Fruit fly (Drosophila melanogaster) whole organism, embryonic: ENCODE measurements around the gene gry.

Source experiments
- Ada2b ChIP-seq: fragments of 200-800 bp; sonication (Bioruptor generic); IDR thresholded peaks from 2 replicates; pipeline ENCODE4 v1.3.6; 2022; ENCODE audit warnings: missing biosample characterization, missing genetic modification characterization
- Atf3 ChIP-seq: fragments of 200-800 bp; sonication (Bioruptor generic); optimal IDR thresholded peaks from 3 replicates; lab custom pipeline; 2016; ENCODE audit warnings: missing biosample characterization, missing genetic modification characterization
- Blimp-1 ChIP-seq: fragments of 200-800 bp; sonication (Bioruptor generic); optimal IDR thresholded peaks from 3 replicates; lab custom pipeline; 2018; ENCODE audit warnings: missing biosample characterization, missing genetic modification characterization, mild to moderate bottlenecking, moderate library complexity, missing genetic modification reagents
- CG10462 ChIP-seq: fragments of 200-800 bp; sonication (Bioruptor generic); optimal IDR thresholded peaks from 2 replicates; lab custom pipeline; 2016; ENCODE audit warnings: missing biosample characterization, missing genetic modification characterization
- CG10543 ChIP-seq: fragments of 200-800 bp; sonication (Bioruptor generic); optimal IDR thresholded peaks from 3 replicates; lab custom pipeline; 2017; ENCODE audit warnings: missing biosample characterization, mild to moderate bottlenecking, missing genetic modification characterization, moderate library complexity
- CG11504 ChIP-seq: fragments of 200-800 bp; sonication (Bioruptor generic); optimal IDR thresholded peaks from 3 replicates; lab custom pipeline; 2019; ENCODE audit warnings: missing biosample characterization, mild to moderate bottlenecking, missing genetic modification characterization, moderate library complexity
- CG11723 ChIP-seq: fragments of 200-800 bp; sonication (Bioruptor generic); optimal IDR thresholded peaks from 2 replicates; lab custom pipeline; 2017; ENCODE audit warnings: missing biosample characterization, mild to moderate bottlenecking, missing genetic modification characterization
- CG12299 ChIP-seq: fragments of 200-800 bp; sonication (Bioruptor generic); optimal IDR thresholded peaks from 2 replicates; lab custom pipeline; 2018; ENCODE audit warnings: missing biosample characterization, mild to moderate bottlenecking, missing genetic modification characterization
- CG12942 ChIP-seq: fragments of 200-800 bp; sonication (Bioruptor generic); optimal IDR thresholded peaks from 3 replicates; lab custom pipeline; 2016; ENCODE audit warnings: missing biosample characterization, missing genetic modification characterization
- CG13775 ChIP-seq: fragments of 200-800 bp; sonication (Bioruptor generic); optimal IDR thresholded peaks from 3 replicates; lab custom pipeline; 2017; ENCODE audit warnings: missing biosample characterization, mild to moderate bottlenecking, missing genetic modification characterization
- CG14050 ChIP-seq: fragments of 200-800 bp; sonication (Bioruptor generic); IDR thresholded peaks from 3 replicates; pipeline ENCODE4 v1.3.6; 2022; ENCODE audit warnings: missing biosample characterization, missing genetic modification characterization
- CG14965 ChIP-seq: fragments of 200-800 bp; sonication (Bioruptor generic); optimal IDR thresholded peaks from 2 replicates; lab custom pipeline; 2016; ENCODE audit warnings: missing biosample characterization, missing genetic modification characterization, borderline replicate concordance
- CG15479 ChIP-seq: fragments of 200-800 bp; sonication (Bioruptor generic); optimal IDR thresholded peaks from 3 replicates; lab custom pipeline; 2019; ENCODE audit warnings: missing biosample characterization, mild to moderate bottlenecking, missing genetic modification characterization, moderate library complexity
- CG1603 ChIP-seq: fragments of 200-800 bp; sonication (Bioruptor generic); optimal IDR thresholded peaks from 2 replicates; lab custom pipeline; 2019; ENCODE audit warnings: missing biosample characterization, mild to moderate bottlenecking, missing genetic modification characterization, moderate library complexity
- CG16813 ChIP-seq: fragments of 200-800 bp; sonication (Bioruptor generic); IDR thresholded peaks from 3 replicates; pipeline ENCODE4 v1.3.6; 2022; ENCODE audit warnings: missing biosample characterization, missing genetic modification characterization; ENCODE audit not compliant: partially characterized antibody
- CG17612 ChIP-seq: fragments of 200-800 bp; sonication (Bioruptor generic); IDR thresholded peaks from 2 replicates; pipeline ENCODE4 v1.3.6; 2022; ENCODE audit warnings: missing biosample characterization, missing genetic modification characterization
- CG18262 ChIP-seq: fragments of 200-800 bp; optimal IDR thresholded peaks from 3 replicates; lab custom pipeline; 2019; ENCODE audit warnings: missing biosample characterization, mild to moderate bottlenecking, missing genetic modification characterization, moderate library complexity
- CG2712 ChIP-seq: fragments of 200-800 bp; optimal IDR thresholded peaks from 3 replicates; lab custom pipeline; 2019; ENCODE audit warnings: missing biosample characterization, mild to moderate bottlenecking, missing genetic modification characterization, moderate library complexity
- CG31441 ChIP-seq: fragments of 200-800 bp; sonication (Bioruptor generic); IDR thresholded peaks from 2 replicates; pipeline ENCODE4 v1.3.6; 2022; ENCODE audit warnings: missing biosample characterization, missing genetic modification characterization
- CG4707 ChIP-seq: fragments of 200-800 bp; sonication (Bioruptor generic); optimal IDR thresholded peaks from 2 replicates; lab custom pipeline; 2018; ENCODE audit warnings: missing biosample characterization, mild to moderate bottlenecking, missing genetic modification characterization, moderate library complexity
- CG6854 ChIP-seq: fragments of 200-800 bp; sonication (Bioruptor generic); optimal IDR thresholded peaks from 3 replicates; lab custom pipeline; 2017; ENCODE audit warnings: missing biosample characterization, mild to moderate bottlenecking, missing genetic modification characterization
- CG7786 ChIP-seq: fragments of 200-800 bp; sonication (Bioruptor generic); optimal IDR thresholded peaks from 2 replicates; lab custom pipeline; 2016; ENCODE audit warnings: missing biosample characterization, missing genetic modification characterization
- CG8290 ChIP-seq, 3 experiments: fragments of 200-800 bp; sonication (Bioruptor generic); optimal IDR thresholded peaks; 2 replicates each; lab custom pipeline; 2016 to 2019; ENCODE audit warnings: missing biosample characterization in 3 of 3, missing genetic modification characterization in 3 of 3, mild to moderate bottlenecking in 2 of 3, moderate library complexity in 1 of 3
- D19A ChIP-seq: fragments of 200-800 bp; optimal IDR thresholded peaks from 3 replicates; lab custom pipeline; 2019; ENCODE audit warnings: missing biosample characterization, mild to moderate bottlenecking, missing genetic modification characterization, moderate library complexity
- Doc3 ChIP-seq: fragments of 200-800 bp; sonication (Bioruptor generic); IDR thresholded peaks from 3 replicates; pipeline ENCODE4 v1.3.6; 2022; ENCODE audit warnings: missing biosample characterization, missing genetic modification characterization; ENCODE audit not compliant: partially characterized antibody
- Hr51 ChIP-seq, 2 experiments: fragments of 200-800 bp; sonication (Bioruptor generic); optimal IDR thresholded peaks; 2 replicates in 1 of 2; 3 replicates in 1 of 2; lab custom pipeline; 2016 to 2018; ENCODE audit warnings: missing biosample characterization in 2 of 2, missing genetic modification characterization in 2 of 2, mild to moderate bottlenecking in 1 of 2, moderate library complexity in 1 of 2
- Oli ChIP-seq: fragments of 200-800 bp; sonication (Bioruptor generic); optimal IDR thresholded peaks from 2 replicates; lab custom pipeline; 2018; ENCODE audit warnings: missing biosample characterization, mild to moderate bottlenecking, missing genetic modification characterization, moderate library complexity
- aop ChIP-seq: fragments of 200-800 bp; sonication (Bioruptor generic); IDR thresholded peaks from 2 replicates; pipeline ENCODE4 v1.3.6; 2022; ENCODE audit warnings: missing biosample characterization, missing genetic modification characterization
- ash1 ChIP-seq: fragments of 200-800 bp; sonication (Bioruptor generic); optimal IDR thresholded peaks from 2 replicates; lab custom pipeline; 2018; ENCODE audit warnings: missing biosample characterization, mild to moderate bottlenecking, missing genetic modification characterization
- chn ChIP-seq: fragments of 200-800 bp; sonication (Bioruptor generic); optimal IDR thresholded peaks from 2 replicates; lab custom pipeline; 2016; ENCODE audit warnings: missing biosample characterization, missing genetic modification characterization
- crp ChIP-seq, 2 experiments: fragments of 200-800 bp; sonication (Bioruptor generic); optimal IDR thresholded peaks; 2 replicates in 1 of 2; 3 replicates in 1 of 2; lab custom pipeline; 2017; ENCODE audit warnings: missing biosample characterization in 2 of 2, missing genetic modification characterization in 2 of 2, mild to moderate bottlenecking in 1 of 2, moderate library complexity in 1 of 2
- dpn ChIP-seq, 2 experiments: fragments of 200-800 bp; sonication (Bioruptor generic); optimal IDR thresholded peaks; 3 replicates each; lab custom pipeline; 2016; ENCODE audit warnings: missing biosample characterization in 2 of 2, missing genetic modification characterization in 2 of 2
- fd96Cb ChIP-seq: fragments of 200-800 bp; sonication (Bioruptor generic); optimal IDR thresholded peaks from 2 replicates; lab custom pipeline; 2018; ENCODE audit warnings: missing biosample characterization, mild to moderate bottlenecking, missing genetic modification characterization, moderate library complexity
- gsb-n ChIP-seq: fragments of 200-800 bp; sonication (Bioruptor generic); optimal IDR thresholded peaks from 3 replicates; lab custom pipeline; 2018; ENCODE audit warnings: missing biosample characterization, mild to moderate bottlenecking, missing genetic modification characterization
- kni ChIP-seq: fragments of 200-800 bp; sonication (Bioruptor generic); optimal IDR thresholded peaks from 3 replicates; lab custom pipeline; 2017; ENCODE audit warnings: mild to moderate bottlenecking, missing biosample characterization, missing genetic modification reagents, missing genetic modification characterization
- lmd ChIP-seq: fragments of 200-800 bp; sonication (Bioruptor generic); IDR thresholded peaks from 2 replicates; pipeline ENCODE4 v1.3.6; 2022; ENCODE audit warnings: missing biosample characterization, missing genetic modification characterization
- mld ChIP-seq: fragments of 200-800 bp; sonication (Bioruptor generic); IDR thresholded peaks from 3 replicates; pipeline ENCODE4 v1.3.6; 2022; ENCODE audit warnings: missing biosample characterization, missing genetic modification characterization; ENCODE audit not compliant: partially characterized antibody
- nom ChIP-seq: fragments of 200-800 bp; sonication (Bioruptor generic); optimal IDR thresholded peaks from 2 replicates; lab custom pipeline; 2017; ENCODE audit warnings: missing biosample characterization, missing genetic modification characterization, mild to moderate bottlenecking, moderate library complexity, missing genetic modification reagents
- p53 ChIP-seq: fragments of 200-800 bp; sonication (Bioruptor generic); optimal IDR thresholded peaks from 2 replicates; lab custom pipeline; 2016; ENCODE audit warnings: missing biosample characterization, missing genetic modification characterization
- pho ChIP-seq: fragments of 200-800 bp; sonication (Bioruptor generic); optimal IDR thresholded peaks from 2 replicates; lab custom pipeline; 2016; ENCODE audit warnings: missing biosample characterization, missing genetic modification characterization
- phol ChIP-seq: fragments of 200-800 bp; sonication (Bioruptor generic); optimal IDR thresholded peaks from 3 replicates; lab custom pipeline; 2018; ENCODE audit warnings: missing biosample characterization, mild to moderate bottlenecking, missing genetic modification characterization, moderate library complexity
- prd ChIP-seq, 3 experiments: fragments of >200 bp in 2 of 3; fragments of 200-800 bp in 1 of 3; sonication (Bioruptor generic) in 1 of 3; optimal IDR thresholded peaks in 2 of 3; IDR thresholded peaks in 1 of 3; 2 replicates in 2 of 3; 3 replicates in 1 of 3; pipeline versions ENCODE4 v1.3.6 to Lab custom; 2017 to 2022; ENCODE audit warnings: missing biosample characterization in 1 of 3, missing genetic modification characterization in 1 of 3
- pum ChIP-seq: fragments of 200-800 bp; sonication (Bioruptor generic); optimal IDR thresholded peaks from 2 replicates; lab custom pipeline; 2016; ENCODE audit warnings: missing biosample characterization, missing genetic modification characterization
- ranshi ChIP-seq: fragments of 200-800 bp; sonication (Bioruptor generic); IDR thresholded peaks from 2 replicates; pipeline ENCODE4 v1.3.6; 2022; ENCODE audit warnings: missing biosample characterization, missing genetic modification characterization
- sima ChIP-seq: fragments of 200-800 bp; sonication (Bioruptor generic); optimal IDR thresholded peaks from 2 replicates; lab custom pipeline; 2016; ENCODE audit warnings: missing biosample characterization, missing genetic modification characterization
- sisA ChIP-seq: fragments of 200-800 bp; sonication (Bioruptor generic); IDR thresholded peaks from 2 replicates; pipeline ENCODE4 v1.3.6; 2022; ENCODE audit warnings: missing biosample characterization, missing genetic modification characterization
- trh ChIP-seq: fragments of 200-800 bp; sonication (Bioruptor generic); optimal IDR thresholded peaks from 2 replicates; lab custom pipeline; 2016; ENCODE audit warnings: missing biosample characterization, missing genetic modification characterization
- unpg ChIP-seq: fragments of 200-800 bp; sonication (Bioruptor generic); optimal IDR thresholded peaks from 3 replicates; lab custom pipeline; 2018; ENCODE audit warnings: missing biosample characterization, mild to moderate bottlenecking, missing genetic modification characterization, moderate library complexity
- yki ChIP-seq: fragments of >200 bp; optimal IDR thresholded peaks from 3 replicates; lab custom pipeline; 2018

The gry gene

dm6 chr3L:3259703-3260102, 60.8 kb downstream of the gry start (continued):
- TF ChIP-seq CG8290 (GFP tag; optimal IDR thresholded peaks at IDR 0.05; lab: Kevin White, UChicago) (no peak), CG8290 (tag; optimal IDR thresholded peaks at IDR 0.05; lab: Kevin White, UChicago) (no peak), CG14965 (GFP tag; lab: Kevin White, UChicago) (no peak), CG14050 (GFP tag; lab: Robert Waterston, UW) (no peak), crp (GFP tag; optimal IDR thresholded peaks at IDR 0.05; lab: Kevin White, UChicago) (no peak), prd (optimal IDR thresholded peaks at IDR 0.05; lab: Kevin White, UChicago) (no peak), prd (GFP tag; IDR thresholded peaks at IDR 0.05; lab: Robert Waterston, UW) (peak; percentile 50; the same call in 2 of the 3 replicates), CG16813 (GFP tag; lab: Robert Waterston, UW) (no peak), CG13775 (GFP tag; lab: Kevin White, UChicago) (no peak), CG1603 (peak; percentile 24), Oli (tag; lab: Kevin White, UChicago) (no peak), nom (GFP tag; lab: Kevin White, UChicago) (peak; percentile 89), pho (GFP tag; lab: Kevin White, UChicago) (no peak), CG18262 (peak; percentile 1), CG7786 (GFP tag; lab: Kevin White, UChicago) (no peak), pum (no peak), Doc3 (GFP tag; lab: Robert Waterston, UW) (no peak), ranshi (GFP tag; lab: Robert Waterston, UW) (peak; percentile 35; the same call in 1 of the 2 replicates), CG17612 (GFP tag; lab: Robert Waterston, UW) (no peak), CG12299 (tag; lab: Kevin White, UChicago) (no peak), CG6854 (GFP tag; lab: Kevin White, UChicago) (no peak), Ada2b (GFP tag; lab: Robert Waterston, UW) (peak; percentile 42; the same call in 1 of the 2 replicates), ash1 (no peak), fd96Cb (tag; lab: Kevin White, UChicago) (no peak), mld (GFP tag; lab: Robert Waterston, UW) (no peak), sisA (GFP tag; lab: Robert Waterston, UW) (no peak), CG11504 (tag; lab: Kevin White, UChicago) (peak; percentile 12), phol (tag; lab: Kevin White, UChicago) (peak; percentile 9), CG2712 (tag; lab: Kevin White, UChicago) (peak; percentile 16), CG10543 (GFP tag; lab: Kevin White, UChicago) (no peak), CG12942 (GFP tag; lab: Kevin White, UChicago) (no peak), unpg (GFP tag; lab: Kevin White, UChicago) (peak; percentile 7), Atf3 (GFP tag; lab: Kevin White, UChicago) (no peak), CG11723 (GFP tag; lab: Kevin White, UChicago) (no peak), CG4707 (no peak), chn (no peak), lmd (GFP tag; lab: Robert Waterston, UW) (peak; percentile 28; the same call in 1 of the 2 replicates), gsb-n (no peak), Hr51 (GFP tag; optimal IDR thresholded peaks at IDR 0.05; lab: Kevin White, UChicago) (no peak), CG15479 (GFP tag; lab: Kevin White, UChicago) (no peak), D19A (tag; lab: Kevin White, UChicago) (no peak), yki (lab: Kevin White, UChicago) (no peak), sima (GFP tag; lab: Kevin White, UChicago) (no peak), Blimp-1 (peak; percentile 27), aop (GFP tag; lab: Robert Waterston, UW) (no peak), kni (GFP tag; lab: Kevin White, UChicago) (no peak), p53 (GFP tag; lab: Kevin White, UChicago) (no peak), dpn (GFP tag; optimal IDR thresholded peaks at IDR 0.05; lab: Kevin White, UChicago) (no peak), trh (no peak), CG10462 (no peak), CG31441 (GFP tag; lab: Robert Waterston, UW) (0 out of 2 replicates have a peak, but pooled peaks have one; percentile 16)
